Fruit fly (Drosophila melanogaster): ENCODE data around the gene CG13005.

The CG13005 gene

dm6 chrX:16791920-16792829 lies 11.3 kb upstream of the CG13005 start, which contains the start of gene CG4768 (continued):
- TF ChIP-seq jumu (GFP tag; optimal IDR thresholded peaks at IDR 0.05) (no peak), tio (GFP tag; optimal IDR thresholded peaks at IDR 0.05) (no peak), crc (GFP tag; optimal IDR thresholded peaks at IDR 0.05) (no peak), CG3995 (GFP tag; optimal IDR thresholded peaks at IDR 0.05) (peak; percentile 95), CG11696 (GFP tag; IDR thresholded peaks at IDR 0.05) (no peak), CG10462 (GFP tag; optimal IDR thresholded peaks at IDR 0.05) (no peak), CG32772 (GFP tag; IDR thresholded peaks at IDR 0.05) (no peak), CG3726 (GFP tag; IDR thresholded peaks at IDR 0.05) (no peak), Hmr (GFP tag; optimal IDR thresholded peaks at IDR 0.05) (no peak), CG13287 (GFP tag; IDR thresholded peaks at IDR 0.05; ENCODE audit: partially characterized antibody) (peak; percentile 16; the same call in 1 of the 2 replicates), CG8478 (optimal IDR thresholded peaks at IDR 0.05) (peak; percentile 71), CG1233 (GFP tag; optimal IDR thresholded peaks at IDR 0.05) (no peak), CG34376 (GFP tag; optimal IDR thresholded peaks at IDR 0.05) (no peak), ttk (GFP tag; IDR thresholded peaks at IDR 0.05) (no peak), CG2129 (GFP tag; IDR thresholded peaks at IDR 0.05; ENCODE audit: partially characterized antibody) (no peak), lab (GFP tag; optimal IDR thresholded peaks at IDR 0.05) (no peak), CG12236 (GFP tag; optimal IDR thresholded peaks at IDR 0.05) (no peak), CG14014 (GFP tag; IDR thresholded peaks at IDR 0.05) (no peak), Rx (GFP tag; IDR thresholded peaks at IDR 0.05) (no peak), CrebB (tag; optimal IDR thresholded peaks at IDR 0.05) (no peak), Jarid2 (GFP tag; optimal IDR thresholded peaks at IDR 0.05) (no peak), nau (GFP tag; optimal IDR thresholded peaks at IDR 0.05) (no peak), dimm (GFP tag; IDR thresholded peaks at IDR 0.05) (no peak), CG10565 (GFP tag; optimal IDR thresholded peaks at IDR 0.05) (no peak), Xrp1 (GFP tag; IDR thresholded peaks at IDR 0.05) (no peak), dmrt11E (tag; optimal IDR thresholded peaks at IDR 0.05) (no peak), zfh1 (GFP tag; IDR thresholded peaks at IDR 0.05) (no peak), HLH4C (GFP tag; IDR thresholded peaks at IDR 0.05; ENCODE audit: partially characterized antibody) (no peak), croc (GFP tag; conservative IDR thresholded peaks at IDR 0.05) (no peak), sens-2 (GFP tag; IDR thresholded peaks at IDR 0.05) (no peak), sna (GFP tag; IDR thresholded peaks at IDR 0.05; ENCODE audit: partially characterized antibody) (0 out of 2 replicates have a peak, but pooled peaks have one; percentile 33), stwl (tag; optimal IDR thresholded peaks at IDR 0.05) (no peak), CG12299 (tag; optimal IDR thresholded peaks at IDR 0.05) (no peak), Dref (GFP tag; IDR thresholded peaks at IDR 0.05) (peak; percentile 44), esg (GFP tag; conservative IDR thresholded peaks at IDR 0.05) (no peak), ash1 (GFP tag; optimal IDR thresholded peaks at IDR 0.05) (no peak), CG10654 (GFP tag; optimal IDR thresholded peaks at IDR 0.05) (no peak), klu (GFP tag; IDR thresholded peaks at IDR 0.05) (no peak), ab (GFP tag; optimal IDR thresholded peaks at IDR 0.05) (no peak), btn (GFP tag; optimal IDR thresholded peaks at IDR 0.05) (no peak), bcd (GFP tag; optimal IDR thresholded peaks at IDR 0.05) (no peak), B-H2 (GFP tag; optimal IDR thresholded peaks at IDR 0.05) (no peak), CkIIα-i1 (GFP tag; IDR thresholded peaks at IDR 0.05) (no peak), CG8388 (GFP tag; optimal IDR thresholded peaks at IDR 0.05) (no peak), CG2116 (GFP tag; optimal IDR thresholded peaks at IDR 0.05) (no peak), Eip74EF (GFP tag; optimal IDR thresholded peaks at IDR 0.05) (no peak), CG7963 (GFP tag; IDR thresholded peaks at IDR 0.05; ENCODE audit: partially characterized antibody) (no peak), CG17186 (GFP tag; optimal IDR thresholded peaks at IDR 0.05) (no peak), ato (GFP tag; IDR thresholded peaks at IDR 0.05; ENCODE audit: partially characterized antibody) (no peak)

Data from whole organism, embryonic.